Fruit fly (Drosophila melanogaster) whole organism, prepupa: ENCODE data around the gene Bsg.

Source experiments
- Blimp-1 ChIP-seq: fragments of 200-800 bp; sonication (Bioruptor generic); optimal IDR thresholded peaks from 3 replicates; lab custom pipeline; 2017; ENCODE audit warnings: missing biosample characterization, missing genetic modification characterization, mild to moderate bottlenecking, moderate library complexity, missing genetic modification reagents
- CG10631 ChIP-seq: fragments of 200-800 bp; sonication (Bioruptor generic); optimal IDR thresholded peaks from 2 replicates; lab custom pipeline; 2016; ENCODE audit warnings: missing biosample characterization, missing genetic modification characterization
- CG11902 ChIP-seq: fragments of 200-800 bp; sonication (Bioruptor generic); optimal IDR thresholded peaks from 3 replicates; lab custom pipeline; 2016; ENCODE audit warnings: missing biosample characterization, missing genetic modification characterization
- CG1621 ChIP-seq: fragments of 200-800 bp; sonication (Bioruptor generic); optimal IDR thresholded peaks from 3 replicates; lab custom pipeline; 2018; ENCODE audit warnings: missing biosample characterization, mild to moderate bottlenecking, missing genetic modification characterization
- CG16779 ChIP-seq: fragments of 200-800 bp; sonication (Bioruptor generic); optimal IDR thresholded peaks from 3 replicates; lab custom pipeline; 2017; ENCODE audit warnings: missing biosample characterization, mild to moderate bottlenecking, missing genetic modification characterization
- CG31627 ChIP-seq: fragments of 200-800 bp; sonication (Bioruptor generic); optimal IDR thresholded peaks from 3 replicates; lab custom pipeline; 2016; ENCODE audit warnings: missing biosample characterization, missing genetic modification characterization
- CG6792 ChIP-seq: fragments of 200-800 bp; sonication (Bioruptor generic); optimal IDR thresholded peaks from 3 replicates; lab custom pipeline; 2016; ENCODE audit warnings: missing biosample characterization, missing genetic modification characterization
- CG6808 ChIP-seq: fragments of 200-800 bp; sonication (Bioruptor generic); optimal IDR thresholded peaks from 3 replicates; lab custom pipeline; 2017; ENCODE audit warnings: missing biosample characterization, missing genetic modification characterization, mild to moderate bottlenecking, moderate library complexity, missing genetic modification reagents
- Hr4 ChIP-seq: fragments of 200-800 bp; sonication (Bioruptor generic); optimal IDR thresholded peaks from 3 replicates; lab custom pipeline; 2016; ENCODE audit warnings: missing biosample characterization, missing genetic modification characterization
- Sox102F ChIP-seq: fragments of 200-800 bp; sonication (Bioruptor generic); optimal IDR thresholded peaks from 2 replicates; lab custom pipeline; 2016; ENCODE audit warnings: missing biosample characterization, mild to moderate bottlenecking, missing genetic modification characterization
- fd85E ChIP-seq: fragments of 200-800 bp; sonication (Bioruptor generic); optimal IDR thresholded peaks from 3 replicates; lab custom pipeline; 2016; ENCODE audit warnings: missing biosample characterization, missing genetic modification characterization
- lz ChIP-seq: fragments of 200-800 bp; sonication (Bioruptor generic); optimal IDR thresholded peaks from 3 replicates; lab custom pipeline; 2016; ENCODE audit warnings: missing biosample characterization, missing genetic modification characterization
- vri ChIP-seq: fragments of 200-800 bp; sonication (Bioruptor generic); optimal IDR thresholded peaks from 3 replicates; lab custom pipeline; 2016; ENCODE audit warnings: missing biosample characterization, mild to moderate bottlenecking, missing genetic modification characterization

- peak; percentile 26 for TF ChIP-seq vri (GFP tag; lab: Kevin White, UChicago)
- TF ChIP-seq Hr4 (GFP tag; lab: Kevin White, UChicago), result peak; percentile 19
- no peak for TF ChIP-seq CG6808 (GFP tag; lab: Kevin White, UChicago)
- TF ChIP-seq CG1621, result no peak
- TF ChIP-seq Sox102F, result no peak
- TF ChIP-seq CG11902 (GFP tag; lab: Kevin White, UChicago), result no peak
- no peak for TF ChIP-seq lz (GFP tag; lab: Kevin White, UChicago)
- no peak for TF ChIP-seq CG6792 (GFP tag; lab: Kevin White, UChicago)
- TF ChIP-seq Blimp-1 (GFP tag; lab: Kevin White, UChicago), result no peak
- TF ChIP-seq fd85E (GFP tag; lab: Kevin White, UChicago), result no peak
- no peak for TF ChIP-seq CG10631 (GFP tag; lab: Kevin White, UChicago)
- no peak for TF ChIP-seq CG16779 (tag; lab: Kevin White, UChicago)
- TF ChIP-seq CG31627 (GFP tag; lab: Kevin White, UChicago), result peak; percentile 2
Measured at dm6 chr2L:8084349-8085203, 1.4 kb downstream of the Bsg start.
